Worm (Caenorhabditis elegans) whole organism, late embryonic: ENCODE results near the gene hrg-3.

Experiments
- K02D7.2 ChIP-seq: sonication (generic microtip); optimal IDR thresholded peaks from 2 replicates; lab custom pipeline; 2017; ENCODE audit warnings: mild to moderate bottlenecking, missing genetic modification characterization, missing compliant biosample characterization
- ahr-1 ChIP-seq: sonication (generic microtip); optimal IDR thresholded peaks from 2 replicates; lab custom pipeline; 2016; ENCODE audit warnings: missing genetic modification characterization, missing compliant biosample characterization
- ceh-14 ChIP-seq: sonication (generic microtip); optimal IDR thresholded peaks from 2 replicates; lab custom pipeline; 2016; ENCODE audit warnings: missing genotype, missing genetic modification characterization, missing compliant biosample characterization
- ceh-18 ChIP-seq: sonication (generic microtip); optimal IDR thresholded peaks from 2 replicates; lab custom pipeline; 2016; ENCODE audit warnings: missing genetic modification characterization, missing compliant biosample characterization
- ceh-2 ChIP-seq: sonication (generic microtip); optimal IDR thresholded peaks from 2 replicates; lab custom pipeline; 2016; ENCODE audit warnings: missing genotype, missing genetic modification characterization, missing compliant biosample characterization
- ceh-31 ChIP-seq: sonication (generic microtip); optimal IDR thresholded peaks from 2 replicates; lab custom pipeline; 2016; ENCODE audit warnings: missing genetic modification characterization, missing compliant biosample characterization
- ceh-34 ChIP-seq: sonication (generic microtip); optimal IDR thresholded peaks from 2 replicates; lab custom pipeline; 2016; ENCODE audit warnings: mild to moderate bottlenecking, missing genetic modification characterization, missing compliant biosample characterization
- dmd-4 ChIP-seq: sonication (generic microtip); optimal IDR thresholded peaks from 2 replicates; lab custom pipeline; 2016; ENCODE audit warnings: borderline replicate concordance, missing genetic modification characterization, missing compliant biosample characterization
- pax-1 ChIP-seq: fragments of 150-350 bp; optimal IDR thresholded peaks from 2 replicates; lab custom pipeline; 2014; ENCODE audit warnings: missing biosample characterization, missing genetic modification characterization
- pha-2 ChIP-seq: sonication (generic microtip); optimal IDR thresholded peaks from 2 replicates; lab custom pipeline; 2017; ENCODE audit warnings: mild to moderate bottlenecking, missing genetic modification characterization, missing compliant biosample characterization
- ref-2 ChIP-seq: sonication (generic microtip); optimal IDR thresholded peaks from 2 replicates; lab custom pipeline; 2016; ENCODE audit warnings: missing genetic modification characterization, missing compliant biosample characterization
- sox-4 ChIP-seq: sonication (generic microtip); optimal IDR thresholded peaks from 2 replicates; lab custom pipeline; 2017; ENCODE audit warnings: mild to moderate bottlenecking, missing genetic modification characterization, inconsistent platforms, missing compliant biosample characterization
- tbx-7 ChIP-seq: sonication (generic microtip); optimal IDR thresholded peaks from 2 replicates; lab custom pipeline; 2016; ENCODE audit warnings: missing genotype, missing genetic modification characterization, missing compliant biosample characterization
- unc-86 ChIP-seq: sonication (generic microtip); optimal IDR thresholded peaks from 2 replicates; lab custom pipeline; 2016; ENCODE audit warnings: missing genetic modification characterization, missing compliant biosample characterization
- zip-5 ChIP-seq: sonication (generic microtip); optimal IDR thresholded peaks from 2 replicates; lab custom pipeline; 2016; ENCODE audit warnings: missing genetic modification characterization, missing compliant biosample characterization

The hrg-3 gene

DNA sequence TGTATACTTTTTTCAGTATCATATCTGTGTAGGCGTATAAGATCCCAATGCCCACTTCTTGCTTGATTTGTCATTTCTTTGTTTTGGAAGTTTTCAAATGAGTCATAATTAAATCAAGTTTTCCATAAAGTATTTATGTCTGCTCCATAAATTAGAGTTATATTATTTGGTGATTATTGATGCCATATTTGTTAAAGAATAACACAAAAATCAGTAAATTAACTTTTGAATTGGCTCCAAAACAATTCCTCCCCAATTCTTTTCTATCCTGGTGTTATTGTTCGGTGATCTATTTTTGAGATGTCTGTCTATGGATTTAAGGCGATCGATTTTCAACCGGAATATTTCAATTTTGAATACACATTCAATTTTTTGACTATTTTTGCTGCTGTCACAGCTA, 48.9 kb downstream of the hrg-3 start, which contains the start of gene sru-37:
Gene sru-37, plus strand, starts transcription at position 301 of the 400 bp plus-strand sequence.
- no peak for TF ChIP-seq ceh-2 (tag; lab: Kevin White, UChicago)
- TF ChIP-seq unc-86: no peak
- TF ChIP-seq pha-2: no peak
- no peak for TF ChIP-seq zip-5
- no peak for TF ChIP-seq ceh-18
- TF ChIP-seq ref-2 (tag; lab: Kevin White, UChicago): no peak
- TF ChIP-seq dmd-4 (tag; lab: Kevin White, UChicago): no peak
- TF ChIP-seq ceh-14 (tag; lab: Kevin White, UChicago): no peak
- TF ChIP-seq tbx-7: no peak
- TF ChIP-seq ceh-31 (tag; lab: Kevin White, UChicago): no peak
- no peak for TF ChIP-seq ahr-1
- TF ChIP-seq K02D7.2 (tag; lab: Kevin White, UChicago): no peak
- TF ChIP-seq sox-4: no peak
- TF ChIP-seq pax-1: no peak
- TF ChIP-seq ceh-34 (tag; lab: Kevin White, UChicago): no peak
- TF ChIP-seq, all 69 proteins: peak for 0
